Worm (Caenorhabditis elegans): ENCODE measurements around the gene W04B5.6.
"Not testable (repeated sequence)": the region's sequence is repeated elsewhere in the genome, so short reads cannot be mapped to it uniquely, and the experiment has no call there.

The W04B5.6 gene

DNA sequence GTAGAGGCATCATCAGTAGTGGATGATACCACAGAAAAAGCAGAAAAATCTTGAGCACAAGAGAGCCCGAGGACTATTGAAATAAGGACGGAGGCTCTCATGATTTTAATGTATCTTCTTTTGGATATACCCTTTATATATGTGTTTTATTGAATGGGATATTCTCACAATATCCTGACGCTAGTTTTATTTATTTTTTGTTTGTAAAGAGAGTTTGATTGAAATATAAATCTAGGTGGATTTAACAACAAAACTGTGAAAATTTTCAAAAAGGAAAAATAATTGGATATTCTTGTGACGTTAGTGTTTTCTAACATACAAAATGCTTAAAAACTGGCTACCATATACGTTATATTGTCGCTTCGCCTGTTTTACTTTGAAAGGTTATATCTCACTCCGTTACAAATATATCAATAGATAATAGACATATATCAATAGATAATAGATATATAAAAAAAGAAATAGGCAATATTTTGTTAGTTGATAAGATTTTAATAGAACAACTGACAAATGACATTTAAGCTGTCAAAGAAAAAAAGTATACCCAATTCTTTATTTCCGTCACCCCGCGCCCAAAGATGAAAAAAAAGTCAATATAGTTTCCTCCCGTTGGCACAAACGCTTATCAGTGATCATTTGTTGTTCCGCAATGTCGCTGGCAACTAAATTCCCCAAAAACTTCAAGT is 10.4 kb upstream of the W04B5.6 start, which contains the start of the genes E02H9.7 and klo-2:
TSS of gene E02H9.7 (minus strand) at position 101 of the 686 bp plus-strand sequence.
TSS of gene klo-2 (plus strand) at position 636 of the 686 bp plus-strand sequence.
- TF ChIP-seq flt-1 (GFP tag; IDR thresholded peaks at IDR 0.05) (no peak), ref-1 (GFP tag; conservative IDR thresholded peaks at IDR 0.05) (no peak), cog-1 (tag; optimal IDR thresholded peaks at IDR 0.05) (no peak), T22C8.4 (GFP tag; IDR thresholded peaks at IDR 0.05) (no peak), ztf-29 (GFP tag; IDR thresholded peaks at IDR 0.05) (no peak), med-1 (GFP tag; optimal IDR thresholded peaks at IDR 0.05; ENCODE audit: insufficient read depth) (no peak), klf-2 (GFP tag; conservative IDR thresholded peaks at IDR 0.05) (no peak), tab-1 (GFP tag; IDR thresholded peaks at IDR 0.05) (no peak), ztf-23 (GFP tag; IDR thresholded peaks at IDR 0.05) (no peak)

- TF ChIP-seq tab-1 (GFP tag; IDR thresholded peaks at IDR 0.05) (no peak), klf-2 (GFP tag; conservative IDR thresholded peaks at IDR 0.05) (no peak), ref-1 (GFP tag; conservative IDR thresholded peaks at IDR 0.05) (no peak), ztf-23 (GFP tag; IDR thresholded peaks at IDR 0.05) (no peak), cog-1 (tag; optimal IDR thresholded peaks at IDR 0.05) (no peak), T22C8.4 (GFP tag; IDR thresholded peaks at IDR 0.05) (no peak), med-1 (GFP tag; optimal IDR thresholded peaks at IDR 0.05; ENCODE audit: insufficient read depth) (no peak), ztf-29 (GFP tag; IDR thresholded peaks at IDR 0.05) (no peak), flt-1 (GFP tag; IDR thresholded peaks at IDR 0.05) (no peak)
These were observed 3.3 kb upstream of the W04B5.6 start, which contains the start of gene E02H9.13 for ce11 chrIII:2438543-2438942. E02H9.13 (minus strand) TSS chrIII:2438741.

DNA sequence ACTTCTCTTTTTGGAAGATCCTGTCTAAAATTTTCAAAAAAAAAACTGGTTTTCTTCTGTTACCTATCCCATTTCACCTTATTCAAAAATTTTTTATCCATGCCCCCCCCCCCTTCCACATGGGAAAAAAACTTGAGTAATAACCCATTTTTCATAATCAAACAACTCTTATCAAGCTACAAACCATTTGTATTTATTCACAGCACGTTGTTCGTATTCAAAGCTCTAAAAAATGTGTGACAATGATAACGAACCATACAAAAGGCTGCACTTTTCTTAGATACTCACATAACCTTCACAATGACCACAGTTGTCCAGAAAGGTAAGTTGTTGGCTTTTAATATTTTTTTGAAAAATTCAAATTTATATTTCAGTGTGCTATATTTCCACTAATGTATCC is 532 bp upstream of the W04B5.6 start, which contains the start of gene E02H9.6:
TSS of gene E02H9.6 (plus strand) at position 301 of the 400 bp plus-strand sequence.
- TF ChIP-seq ztf-29 (GFP tag; IDR thresholded peaks at IDR 0.05); tab-1 (GFP tag; IDR thresholded peaks at IDR 0.05); ref-1 (GFP tag; conservative IDR thresholded peaks at IDR 0.05): not testable (repeated sequence)

DNA sequence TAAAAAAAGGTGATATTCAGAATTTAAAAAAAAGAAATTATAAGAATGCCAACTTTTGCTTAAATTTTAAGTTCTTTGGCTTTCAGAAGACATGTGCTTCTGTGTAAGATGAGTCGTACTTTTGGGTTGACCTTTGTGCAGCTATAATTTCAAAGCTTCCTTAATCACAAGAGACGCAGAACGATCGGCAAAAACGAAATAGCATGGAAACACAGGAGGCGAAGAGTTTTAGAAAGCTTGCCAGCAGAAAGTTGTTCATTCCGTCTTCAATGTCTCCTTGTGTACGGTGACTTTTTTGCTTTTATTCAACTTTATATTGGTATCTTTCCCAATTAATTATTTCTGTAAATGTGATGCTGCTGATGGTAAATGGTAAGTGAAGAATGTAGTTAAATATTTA is 2.3 kb downstream of the W04B5.6 start:
- TF ChIP-seq ztf-23 (GFP tag; IDR thresholded peaks at IDR 0.05): no peak
- no peak for TF ChIP-seq ztf-29 (GFP tag; IDR thresholded peaks at IDR 0.05)
- no peak for TF ChIP-seq cog-1 (tag; optimal IDR thresholded peaks at IDR 0.05)
- TF ChIP-seq T22C8.4 (GFP tag; IDR thresholded peaks at IDR 0.05): no peak
- TF ChIP-seq med-1 (GFP tag; optimal IDR thresholded peaks at IDR 0.05; ENCODE audit: insufficient read depth): no peak
- no peak for TF ChIP-seq klf-2 (GFP tag; conservative IDR thresholded peaks at IDR 0.05)
- no peak for TF ChIP-seq flt-1 (GFP tag; IDR thresholded peaks at IDR 0.05)
- TF ChIP-seq tab-1 (GFP tag; IDR thresholded peaks at IDR 0.05): no peak
- TF ChIP-seq ref-1 (GFP tag; conservative IDR thresholded peaks at IDR 0.05): no peak

DNA sequence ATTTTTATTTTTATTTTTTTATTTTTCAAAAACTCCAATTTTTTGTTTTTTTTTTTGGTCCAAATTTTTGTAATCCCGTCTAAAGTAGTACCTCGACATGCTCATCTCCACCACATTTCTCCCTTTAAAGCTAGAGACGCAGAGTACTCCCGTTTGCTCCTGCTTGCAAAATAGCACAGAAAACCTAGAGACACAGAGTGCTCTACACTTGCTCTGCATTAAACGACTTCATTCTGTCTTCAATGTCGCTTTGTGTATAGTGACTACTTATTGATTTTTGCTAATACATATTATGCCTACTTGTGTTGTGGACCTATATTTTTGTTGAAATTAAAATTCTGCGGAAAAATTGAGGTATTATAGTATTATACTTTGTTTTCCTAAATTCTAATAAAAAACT is 9.2 kb downstream of the W04B5.6 start, which contains the start of gene W04B5.8:
TSS of gene W04B5.8 (plus strand) at position 195 of the 400 bp plus-strand sequence.
- TF ChIP-seq tab-1 (GFP tag; IDR thresholded peaks at IDR 0.05) (no peak), ztf-29 (GFP tag; IDR thresholded peaks at IDR 0.05) (no peak), ref-1 (GFP tag; conservative IDR thresholded peaks at IDR 0.05) (no peak), med-1 (GFP tag; optimal IDR thresholded peaks at IDR 0.05; ENCODE audit: insufficient read depth) (no peak), ztf-23 (GFP tag; IDR thresholded peaks at IDR 0.05) (no peak), klf-2 (GFP tag; conservative IDR thresholded peaks at IDR 0.05) (no peak), T22C8.4 (GFP tag; IDR thresholded peaks at IDR 0.05) (no peak), cog-1 (tag; optimal IDR thresholded peaks at IDR 0.05) (no peak), flt-1 (GFP tag; IDR thresholded peaks at IDR 0.05) (no peak)

- TF ChIP-seq tab-1 (GFP tag; IDR thresholded peaks at IDR 0.05) (0 out of 2 replicates have a peak, but pooled peaks have one; percentile 43), klf-2 (GFP tag; conservative IDR thresholded peaks at IDR 0.05) (no peak)
These were observed 10.4 kb downstream of the W04B5.6 start for ce11 chrIII:2424783-2425329.

ce11 chrIII:2423638-2424037 is 11.6 kb downstream of the W04B5.6 start:
- TF ChIP-seq T22C8.4 (GFP tag; IDR thresholded peaks at IDR 0.05) (peak; percentile 74), ztf-29 (GFP tag; IDR thresholded peaks at IDR 0.05) (no peak), ztf-23 (GFP tag; IDR thresholded peaks at IDR 0.05) (no peak)

DNA sequence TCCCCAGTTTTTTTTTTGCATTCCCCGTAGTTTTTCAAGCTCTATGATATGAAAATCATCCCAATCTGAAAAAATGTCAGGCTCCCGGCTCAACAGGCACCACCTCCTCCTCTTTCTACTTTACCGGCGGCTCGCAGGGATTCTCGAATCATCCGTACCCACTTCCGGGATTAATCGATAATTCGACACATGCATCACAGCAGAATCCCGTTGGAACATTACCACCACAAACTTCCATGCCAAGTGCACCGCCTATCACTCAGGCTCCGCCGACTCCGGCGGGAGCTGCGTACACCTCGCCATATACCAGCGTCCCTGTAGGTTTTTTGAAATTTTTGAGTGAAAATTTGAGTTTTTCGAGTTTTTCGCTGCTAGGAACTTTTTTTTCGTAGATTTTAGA is 14.0 kb downstream of the W04B5.6 start:
- no peak for TF ChIP-seq klf-2 (GFP tag; conservative IDR thresholded peaks at IDR 0.05)
- TF ChIP-seq cog-1 (tag; optimal IDR thresholded peaks at IDR 0.05): no peak
- TF ChIP-seq ref-1 (GFP tag; conservative IDR thresholded peaks at IDR 0.05): no peak
- TF ChIP-seq T22C8.4 (GFP tag; IDR thresholded peaks at IDR 0.05): no peak
- TF ChIP-seq ztf-23 (GFP tag; IDR thresholded peaks at IDR 0.05): 0 out of 2 replicates have a peak, but pooled peaks have one; percentile 20
- TF ChIP-seq med-1 (GFP tag; optimal IDR thresholded peaks at IDR 0.05; ENCODE audit: insufficient read depth): no peak
- no peak for TF ChIP-seq ztf-29 (GFP tag; IDR thresholded peaks at IDR 0.05)

- TF ChIP-seq med-1 (GFP tag; optimal IDR thresholded peaks at IDR 0.05; ENCODE audit: insufficient read depth): no peak
- TF ChIP-seq T22C8.4 (GFP tag; IDR thresholded peaks at IDR 0.05): peak; percentile 83
These were observed 15.8 kb downstream of the W04B5.6 start for ce11 chrIII:2419504-2419903.

DNA sequence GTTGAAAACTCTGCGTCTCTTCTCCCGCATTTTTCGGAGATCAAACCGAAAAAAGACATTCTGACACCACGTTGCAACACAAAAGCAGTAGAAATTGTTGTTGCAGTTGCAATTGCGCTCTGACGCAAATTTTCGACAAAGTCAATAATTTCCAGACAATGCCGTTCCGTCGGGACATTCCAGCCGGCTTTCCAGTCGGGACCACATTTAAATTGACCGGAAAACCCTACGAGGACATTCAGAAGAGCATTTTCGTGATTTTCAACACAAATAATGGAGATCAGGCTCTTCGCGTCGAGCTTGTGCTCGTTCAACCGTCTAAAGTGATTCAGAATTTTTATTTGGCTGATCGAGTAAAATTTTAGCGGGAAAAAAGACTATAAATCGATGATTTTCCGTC is 16.3 kb downstream of the W04B5.6 start:
- no peak for TF ChIP-seq cog-1 (tag; optimal IDR thresholded peaks at IDR 0.05)
- TF ChIP-seq ztf-29 (GFP tag; IDR thresholded peaks at IDR 0.05): no peak
- no peak for TF ChIP-seq T22C8.4 (GFP tag; IDR thresholded peaks at IDR 0.05)
- TF ChIP-seq ztf-23 (GFP tag; IDR thresholded peaks at IDR 0.05): no peak
- TF ChIP-seq flt-1 (GFP tag; IDR thresholded peaks at IDR 0.05): no peak
- no peak for TF ChIP-seq klf-2 (GFP tag; conservative IDR thresholded peaks at IDR 0.05)
- no peak for TF ChIP-seq ref-1 (GFP tag; conservative IDR thresholded peaks at IDR 0.05)
- no peak for TF ChIP-seq med-1 (GFP tag; optimal IDR thresholded peaks at IDR 0.05; ENCODE audit: insufficient read depth)
- no peak for TF ChIP-seq tab-1 (GFP tag; IDR thresholded peaks at IDR 0.05)
